Fruit fly (Drosophila melanogaster) Kc167 (cell line): Measurements from ENCODE around the gene Tim17b1.

Source experiments
- Myc ChIP-seq: fragments of >200 bp; optimal IDR thresholded peaks from 2 replicates; lab custom pipeline; 2017; ENCODE audit warnings: missing external identifiers
- Sin3A ChIP-seq: fragments of >200 bp; optimal IDR thresholded peaks from 2 replicates; lab custom pipeline; 2018; ENCODE audit warnings: missing external identifiers
- h ChIP-seq: fragments of >200 bp; optimal IDR thresholded peaks from 3 replicates; lab custom pipeline; 2018; ENCODE audit warnings: missing external identifiers
- insv ChIP-seq: fragments of >200 bp; optimal IDR thresholded peaks from 3 replicates; lab custom pipeline; 2018; ENCODE audit warnings: missing external identifiers
- psq ChIP-seq: fragments of >200 bp; optimal IDR thresholded peaks from 2 replicates; lab custom pipeline; 2017; ENCODE audit warnings: missing external identifiers
- ttk ChIP-seq: sonication (Bioruptor generic); optimal IDR thresholded peaks from 2 replicates; lab custom pipeline; 2017; ENCODE audit warnings: missing external identifiers

dm6 chr3R:5301905-5302304, 2.0 kb downstream of the Tim17b1 start:
- TF ChIP-seq ttk (lab: Kevin White, UChicago) (no peak), h (lab: Kevin White, UChicago) (no peak), insv (lab: Kevin White, UChicago) (no peak), Myc (lab: Kevin White, UChicago) (no peak), psq (no peak), Sin3A (no peak)
